Worm (Caenorhabditis elegans): ENCODE results near the gene acl-7.

Gene acl-7

DNA sequence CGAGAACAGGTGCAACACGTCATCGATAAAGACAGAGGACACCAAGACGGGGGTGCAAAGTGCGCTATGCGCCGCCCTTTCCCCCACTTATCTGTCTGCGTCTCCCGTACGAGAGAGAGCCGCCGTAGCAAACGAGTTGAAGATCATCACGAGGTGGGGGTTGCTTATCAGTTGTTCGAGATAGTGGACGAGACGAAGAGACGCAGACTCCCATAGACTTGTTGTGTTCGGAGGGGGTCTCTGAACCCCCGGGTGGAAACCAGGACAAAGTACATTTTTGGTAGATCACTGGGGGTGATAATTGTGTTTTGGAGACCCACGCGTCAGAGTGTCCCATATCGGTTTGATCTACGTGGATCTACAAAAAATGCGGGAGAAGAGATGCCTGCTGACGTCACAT is 17.4 kb downstream of the acl-7 start:
- TF ChIP-seq pax-3 (tag; optimal IDR thresholded peaks at IDR 0.05) (peak; percentile 67), fkh-8 (tag; optimal IDR thresholded peaks at IDR 0.05) (peak; percentile 68), lin-39 (tag; optimal IDR thresholded peaks at IDR 0.05) (peak; percentile 43), lin-13 (GFP tag; optimal IDR thresholded peaks at IDR 0.05) (peak; percentile 72), sox-4 (tag; optimal IDR thresholded peaks at IDR 0.05) (no peak), Y116A8C.19 (tag; optimal IDR thresholded peaks at IDR 0.05; ENCODE audit: borderline replicate concordance) (no peak), ets-5 (GFP tag; IDR thresholded peaks at IDR 0.05) (no peak), nhr-20 (tag; optimal IDR thresholded peaks at IDR 0.05) (peak; percentile 94), egl-13 (tag; optimal IDR thresholded peaks at IDR 0.05) (peak; percentile 53), ceh-90 (tag; optimal IDR thresholded peaks at IDR 0.05) (no peak), mef-2 (tag; optimal IDR thresholded peaks at IDR 0.05) (peak; percentile 48), lin-35 (GFP tag; optimal IDR thresholded peaks at IDR 0.05) (peak; percentile 62 to 85), dsc-1 (tag; optimal IDR thresholded peaks at IDR 0.05) (peak; percentile 16), ceh-8 (GFP tag; optimal IDR thresholded peaks at IDR 0.05) (no peak), egl-27 (tag; optimal IDR thresholded peaks at IDR 0.05) (peak in 1 of 2 experiments; percentile 80), lir-3 (tag; optimal IDR thresholded peaks at IDR 0.05; ENCODE audit: poor library complexity) (no peak), efl-3 (GFP tag; optimal IDR thresholded peaks at IDR 0.05) (no peak), sptf-1 (tag; optimal IDR thresholded peaks at IDR 0.05) (no peak), hlh-4 (tag; optimal IDR thresholded peaks at IDR 0.05) (no peak), nhr-237 (tag; optimal IDR thresholded peaks at IDR 0.05) (no peak), vab-15 (tag; optimal IDR thresholded peaks at IDR 0.05) (no peak), tlp-1 (tag; optimal IDR thresholded peaks at IDR 0.05) (no peak), ztf-4 (tag; optimal IDR thresholded peaks at IDR 0.05) (peak; percentile 82), grh-1 (GFP tag; IDR thresholded peaks at IDR 0.05) (peak; percentile 99), ama-1 (optimal IDR thresholded peaks at IDR 0.05) (no peak), ceh-88 (GFP tag; IDR thresholded peaks at IDR 0.05) (peak; percentile 62), hlh-17 (GFP tag; optimal IDR thresholded peaks at IDR 0.05; ENCODE audit: borderline replicate concordance) (no peak), C34B4.2 (tag; optimal IDR thresholded peaks at IDR 0.05) (no peak), aly-2 (tag; optimal IDR thresholded peaks at IDR 0.05) (no peak), jun-1 (tag; optimal IDR thresholded peaks at IDR 0.05) (peak; percentile 84), aha-1 (tag; optimal IDR thresholded peaks at IDR 0.05) (peak; percentile 71), mep-1 (tag; optimal IDR thresholded peaks at IDR 0.05) (peak; percentile 57), dpl-1 (GFP tag; optimal IDR thresholded peaks at IDR 0.05) (peak; percentile 50 to 70 (median 63)), C16A3.4 (tag; optimal IDR thresholded peaks at IDR 0.05) (peak; percentile 53), elt-3 (tag; optimal IDR thresholded peaks at IDR 0.05) (peak in 4 of 6 experiments; percentile 60 to 92 (median 78)), snpc-4 (tag; optimal IDR thresholded peaks at IDR 0.05) (peak; percentile 59), lin-14 (GFP tag; optimal IDR thresholded peaks at IDR 0.05) (peak; percentile 96), fos-1 (tag; optimal IDR thresholded peaks at IDR 0.05) (peak; percentile 14), blmp-1 (tag; optimal IDR thresholded peaks at IDR 0.05) (peak; percentile 45), pag-3 (tag; optimal IDR thresholded peaks at IDR 0.05; ENCODE audit: borderline replicate concordance, insufficient read depth) (no peak), ztf-11 (tag; optimal IDR thresholded peaks at IDR 0.05) (no peak), snu-23 (GFP tag; optimal IDR thresholded peaks at IDR 0.05) (peak; percentile 91), unc-86 (tag; optimal IDR thresholded peaks at IDR 0.05) (no peak), elt-2 (tag; optimal IDR thresholded peaks at IDR 0.05) (peak; percentile 95), nhr-12 (tag; optimal IDR thresholded peaks at IDR 0.05) (no peak), nhr-84 (tag; optimal IDR thresholded peaks at IDR 0.05) (no peak), unc-98 (GFP tag; IDR thresholded peaks at IDR 0.05) (peak; percentile 66), alr-1 (tag; optimal IDR thresholded peaks at IDR 0.05; ENCODE audit: borderline replicate concordance) (no peak), swsn-7 (tag; optimal IDR thresholded peaks at IDR 0.05) (peak; percentile 79), ces-1 (GFP tag; optimal IDR thresholded peaks at IDR 0.05) (no peak), mdl-1 (tag; optimal IDR thresholded peaks at IDR 0.05) (peak; percentile 62 to 94), lsy-2 (tag; optimal IDR thresholded peaks at IDR 0.05) (peak; percentile 79 to 80), tbx-2 (tag; optimal IDR thresholded peaks at IDR 0.05) (peak; percentile 85)
